Worm (Caenorhabditis elegans) whole organism, L2 larva: ENCODE data around the gene col-152.

Source experiments
- C34F6.9 ChIP-seq: fragments of 150-350 bp; optimal IDR thresholded peaks from 2 replicates; lab custom pipeline; 2014; ENCODE audit warnings: missing biosample characterization, missing genetic modification characterization
- F13H6.1 ChIP-seq: sonication (generic microtip); optimal IDR thresholded peaks from 2 replicates; lab custom pipeline; 2016; ENCODE audit warnings: missing genetic modification characterization, missing compliant biosample characterization
- ZK546.5 ChIP-seq: sonication (generic microtip); optimal IDR thresholded peaks from 2 replicates; lab custom pipeline; 2017; ENCODE audit warnings: missing biosample characterization, missing genetic modification characterization
- aly-2 ChIP-seq: fragments of 150-350 bp; optimal IDR thresholded peaks from 2 replicates; lab custom pipeline; 2014; ENCODE audit warnings: missing biosample characterization, missing genetic modification characterization
- ama-1 ChIP-seq: fragments of 150-350 bp; optimal IDR thresholded peaks from 2 replicates; lab custom pipeline; 2018; ENCODE audit warnings: inconsistent platforms
- blmp-1 ChIP-seq: sonication (generic microtip); optimal IDR thresholded peaks from 2 replicates; lab custom pipeline; 2017; ENCODE audit warnings: missing genetic modification characterization, mild to moderate bottlenecking, missing compliant biosample characterization, antibody characterized with exemption, moderate library complexity; ENCODE audit not compliant: insufficient read depth
- ceh-16 ChIP-seq: fragments of 150-350 bp; optimal IDR thresholded peaks from 2 replicates; lab custom pipeline; 2014; ENCODE audit warnings: missing biosample characterization, missing genetic modification characterization
- ceh-82 ChIP-seq: fragments of 150-350 bp; optimal IDR thresholded peaks from 2 replicates; lab custom pipeline; 2014; ENCODE audit warnings: missing biosample characterization, missing genetic modification characterization
- crh-2 ChIP-seq: sonication (generic microtip); optimal IDR thresholded peaks from 2 replicates; lab custom pipeline; 2017; ENCODE audit warnings: missing biosample characterization, missing genetic modification characterization
- elt-1 ChIP-seq: fragments of 150-350 bp; optimal IDR thresholded peaks from 2 replicates; lab custom pipeline; 2014; ENCODE audit warnings: missing biosample characterization, missing genetic modification characterization
- elt-3 ChIP-seq: sonication (generic microtip); optimal IDR thresholded peaks from 2 replicates; lab custom pipeline; 2017; ENCODE audit warnings: missing biosample characterization, missing genetic modification characterization
- fos-1 ChIP-seq: fragments of 150-350 bp; optimal IDR thresholded peaks from 2 replicates; lab custom pipeline; 2014; ENCODE audit warnings: missing biosample characterization, missing genetic modification characterization
- gmeb-1 ChIP-seq: fragments of 150-350 bp; optimal IDR thresholded peaks from 2 replicates; lab custom pipeline; 2014; ENCODE audit warnings: missing biosample characterization, missing genetic modification characterization
- lin-11 ChIP-seq: fragments of 150-350 bp; sonication (generic microtip); optimal IDR thresholded peaks from 2 replicates; lab custom pipeline; 2014; ENCODE audit warnings: missing biosample characterization, missing genetic modification characterization, inconsistent platforms, mixed read lengths
- lin-13 ChIP-seq: fragments of 150-350 bp; optimal IDR thresholded peaks from 2 replicates; lab custom pipeline; 2014; ENCODE audit warnings: missing biosample characterization, missing genetic modification reagents, missing genetic modification characterization
- lsy-2 ChIP-seq, 2 experiments: fragments of 150-350 bp in 1 of 2; sonication (generic microtip) in 1 of 2; optimal IDR thresholded peaks; 2 replicates each; lab custom pipeline; 2014 to 2017; ENCODE audit warnings: missing biosample characterization in 2 of 2, missing genetic modification characterization in 2 of 2
- mab-5 ChIP-seq: fragments of 150-350 bp; optimal IDR thresholded peaks from 2 replicates; lab custom pipeline; 2014; ENCODE audit warnings: missing biosample characterization, missing genetic modification characterization
- mbf-1 ChIP-seq: sonication (generic microtip); optimal IDR thresholded peaks from 2 replicates; lab custom pipeline; 2017; ENCODE audit warnings: missing biosample characterization, missing genetic modification characterization
- mdl-1 ChIP-seq, 2 experiments: fragments of 150-350 bp in 1 of 2; sonication (generic microtip) in 1 of 2; optimal IDR thresholded peaks; 2 replicates each; lab custom pipeline; 2017; ENCODE audit warnings: missing biosample characterization in 2 of 2, missing genetic modification characterization in 2 of 2
- nhr-10 ChIP-seq: sonication (generic microtip); optimal IDR thresholded peaks from 2 replicates; lab custom pipeline; 2017; ENCODE audit warnings: missing biosample characterization, missing genetic modification characterization
- nhr-11 ChIP-seq: fragments of 150-350 bp; optimal IDR thresholded peaks from 2 replicates; lab custom pipeline; 2014; ENCODE audit warnings: missing biosample characterization, missing genetic modification characterization
- nhr-12 ChIP-seq: fragments of 150-350 bp; optimal IDR thresholded peaks from 2 replicates; lab custom pipeline; 2014; ENCODE audit warnings: missing biosample characterization, missing genetic modification characterization
- nhr-129 ChIP-seq: fragments of 150-350 bp; optimal IDR thresholded peaks from 2 replicates; lab custom pipeline; 2014; ENCODE audit warnings: missing biosample characterization, missing genetic modification characterization
- nhr-21 ChIP-seq: fragments of 150-350 bp; optimal IDR thresholded peaks from 2 replicates; lab custom pipeline; 2014; ENCODE audit warnings: missing biosample characterization, missing genetic modification characterization
- nhr-23 ChIP-seq: fragments of 150-350 bp; optimal IDR thresholded peaks from 2 replicates; lab custom pipeline; 2014; ENCODE audit warnings: missing biosample characterization, missing genetic modification reagents, missing genetic modification characterization
- nhr-237 ChIP-seq: fragments of 150-350 bp; optimal IDR thresholded peaks from 2 replicates; lab custom pipeline; 2014; ENCODE audit warnings: missing biosample characterization, missing genetic modification characterization
- nhr-6 ChIP-seq: fragments of 150-350 bp; optimal IDR thresholded peaks from 2 replicates; lab custom pipeline; 2014; ENCODE audit warnings: missing biosample characterization, missing genetic modification characterization
- nhr-77 ChIP-seq: fragments of 150-350 bp; optimal IDR thresholded peaks from 2 replicates; lab custom pipeline; 2014; ENCODE audit warnings: missing biosample characterization, missing genetic modification characterization
- peb-1 ChIP-seq: fragments of 150-350 bp; optimal IDR thresholded peaks from 2 replicates; lab custom pipeline; 2014; ENCODE audit warnings: missing biosample characterization, missing genetic modification characterization
- sem-4 ChIP-seq: fragments of 150-350 bp; optimal IDR thresholded peaks from 2 replicates; lab custom pipeline; 2014; ENCODE audit warnings: missing biosample characterization, missing genetic modification reagents, missing genetic modification characterization
- skn-1 ChIP-seq: sonication (generic microtip); optimal IDR thresholded peaks from 2 replicates; lab custom pipeline; 2017; ENCODE audit warnings: missing biosample characterization, missing genetic modification characterization
- sma-3 ChIP-seq: sonication (generic microtip); optimal IDR thresholded peaks from 2 replicates; lab custom pipeline; 2016; ENCODE audit warnings: missing genetic modification reagents, missing genetic modification characterization, missing compliant biosample characterization
- sma-9 ChIP-seq, 2 experiments: fragments of 150-350 bp in 1 of 2; sonication (generic microtip) in 1 of 2; optimal IDR thresholded peaks; 2 replicates each; lab custom pipeline; 2014 to 2016; ENCODE audit warnings: missing genetic modification characterization in 2 of 2, mild to moderate bottlenecking in 1 of 2, missing biosample characterization in 1 of 2, missing compliant biosample characterization in 1 of 2, missing genetic modification reagents in 1 of 2, moderate library complexity in 1 of 2
- snpc-4 ChIP-seq: fragments of 150-350 bp; optimal IDR thresholded peaks from 2 replicates; lab custom pipeline; 2014; ENCODE audit warnings: missing biosample characterization, missing genetic modification characterization
- unc-39 ChIP-seq: fragments of 150-350 bp; optimal IDR thresholded peaks from 2 replicates; lab custom pipeline; 2014; ENCODE audit warnings: missing biosample characterization, missing genetic modification characterization
- unc-55 ChIP-seq: fragments of 150-350 bp; sonication (generic microtip); optimal IDR thresholded peaks from 3 replicates; lab custom pipeline; 2014; ENCODE audit warnings: missing biosample characterization, missing genetic modification reagents, missing genetic modification characterization
- unc-62 ChIP-seq: fragments of 150-350 bp; optimal IDR thresholded peaks from 2 replicates; lab custom pipeline; 2014; ENCODE audit warnings: missing biosample characterization, missing genetic modification reagents, missing genetic modification characterization
- ztf-1 ChIP-seq: fragments of 200-800 bp; sonication (Bioruptor generic); conservative IDR thresholded peaks from 2 replicates; pipeline ENCODE4 v1.3.6; 2022; ENCODE audit warnings: missing genetic modification characterization, missing compliant biosample characterization
- ztf-11 ChIP-seq: sonication (generic microtip); optimal IDR thresholded peaks from 2 replicates; lab custom pipeline; 2017; ENCODE audit warnings: missing biosample characterization, missing genetic modification characterization
- ztf-4 ChIP-seq: fragments of 150-350 bp; optimal IDR thresholded peaks from 2 replicates; lab custom pipeline; 2014; ENCODE audit warnings: missing biosample characterization, missing genetic modification characterization

The col-152 gene

DNA sequence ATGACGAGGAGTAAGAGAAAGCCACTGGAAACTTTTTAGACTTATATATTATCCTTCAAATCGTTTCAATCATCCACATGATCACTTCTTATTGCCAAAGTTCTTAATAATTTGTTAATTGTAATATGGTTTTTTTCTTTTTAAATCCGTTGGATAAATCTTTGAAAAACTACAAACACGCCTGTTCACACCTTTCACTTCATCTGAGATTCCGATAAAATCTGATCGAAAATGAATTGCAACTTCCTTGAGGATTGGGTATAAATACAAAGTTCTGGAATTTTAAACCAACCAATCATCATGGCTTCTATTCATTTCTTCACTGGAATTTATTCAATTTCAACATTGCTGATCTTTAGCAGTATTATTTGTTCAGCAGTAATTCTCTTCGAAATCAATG, at the start of gene col-152:
Gene col-152, plus strand, starts transcription at position 301 of the 400 bp plus-strand sequence.
- TF ChIP-seq sma-3 (GFP tag; lab: Kevin White, UChicago) (no peak), nhr-12 (tag; lab: Kevin White, UChicago) (no peak), lin-11 (no peak), sem-4 (tag; lab: Kevin White, UChicago) (no peak), nhr-77 (tag; lab: Kevin White, UChicago) (no peak), peb-1 (tag; lab: Kevin White, UChicago) (no peak), nhr-129 (tag; lab: Kevin White, UChicago) (no peak), unc-55 (GFP tag; lab: Kevin White, UChicago) (no peak)

DNA sequence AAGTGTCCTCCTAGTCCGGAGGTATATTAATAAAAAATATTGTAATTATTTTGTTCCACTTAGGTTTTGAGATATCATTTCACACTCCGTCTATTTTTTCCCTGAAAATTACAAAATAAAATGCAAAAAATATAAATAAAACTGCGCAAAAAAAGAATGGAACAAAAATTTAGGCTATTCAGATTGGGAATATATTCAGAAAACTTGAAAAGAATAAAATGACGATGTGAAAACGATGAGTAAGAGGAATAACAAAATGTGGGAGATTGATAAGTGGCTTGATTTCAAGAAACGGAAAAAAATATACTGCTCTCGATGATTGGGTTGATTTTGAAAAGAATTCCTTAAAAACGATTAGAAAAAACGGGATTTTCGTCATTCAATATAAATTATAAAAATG, 46.5 kb upstream of the col-152 start, which contains the start of gene dmsr-8:
Gene dmsr-8, minus strand, starts transcription at position 101 of the 400 bp plus-strand sequence.
- TF ChIP-seq snpc-4 (tag; lab: Kevin White, UChicago): no peak
- no peak for TF ChIP-seq C34F6.9 (tag; lab: Kevin White, UChicago)
- no peak for TF ChIP-seq unc-39 (tag; lab: Kevin White, UChicago)
- no peak for TF ChIP-seq lin-11
- TF ChIP-seq nhr-23: no peak

DNA sequence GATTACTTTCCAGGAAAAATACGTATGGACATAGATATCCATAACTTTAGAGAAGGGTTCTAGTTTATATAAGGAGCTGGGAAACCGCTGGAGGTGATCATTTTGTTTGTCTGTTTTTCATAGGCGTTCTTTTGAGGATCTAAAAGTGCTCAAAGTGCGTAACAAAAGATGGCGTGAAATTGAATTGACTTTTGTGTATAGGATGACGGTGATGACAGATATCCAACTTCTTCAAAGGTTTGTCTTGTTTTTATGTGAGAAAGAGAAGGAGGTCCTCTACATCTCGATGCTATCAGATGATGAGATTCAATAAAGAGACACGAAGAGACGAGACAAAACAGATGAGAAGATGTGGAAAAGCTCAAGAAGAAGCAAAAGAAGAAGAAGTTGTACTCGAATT, 44.0 kb upstream of the col-152 start:
- no peak for TF ChIP-seq ztf-4 (tag; lab: Kevin White, UChicago)
- TF ChIP-seq lin-11: no peak
- no peak for TF ChIP-seq elt-3 (tag; lab: Kevin White, UChicago)
- no peak for TF ChIP-seq gmeb-1 (tag; lab: Kevin White, UChicago)

DNA sequence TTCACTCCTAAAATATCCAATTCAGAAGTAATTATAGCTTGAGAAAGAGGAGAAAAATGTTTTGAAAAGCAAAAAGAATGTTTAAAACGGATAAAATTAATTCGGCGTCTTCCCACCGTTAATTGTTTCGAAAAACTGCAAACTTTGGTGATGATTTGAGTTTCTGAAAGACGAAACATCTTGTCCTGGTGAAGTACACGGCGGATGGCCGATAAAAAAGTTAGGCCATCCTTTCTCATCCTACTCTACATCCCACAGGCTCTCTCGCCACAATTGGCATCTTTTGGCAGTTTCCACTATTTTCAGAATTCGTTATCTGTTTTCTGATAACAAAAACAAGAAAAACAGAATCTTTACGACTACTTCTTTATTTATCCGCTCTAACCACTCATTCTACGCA, 34.8 kb upstream of the col-152 start, which contains the start of the genes C35A5.8 and hda-11:
Gene C35A5.8, minus strand, starts transcription at position 7 of the 400 bp plus-strand sequence.
Gene hda-11, plus strand, starts transcription at position 283 of the 400 bp plus-strand sequence.
- TF ChIP-seq mbf-1 (tag; lab: Kevin White, UChicago) (no peak), mab-5 (tag; lab: Kevin White, UChicago) (no peak), lsy-2 (tag; optimal IDR thresholded peaks at IDR 0.05; lab: Kevin White, UChicago) (peak; percentile 65 to 75), elt-3 (tag; lab: Kevin White, UChicago) (no peak), ceh-16 (tag; lab: Kevin White, UChicago) (no peak), nhr-21 (peak; percentile 30), blmp-1 (peak; percentile 10), sma-3 (GFP tag; lab: Kevin White, UChicago) (peak; percentile 62), nhr-11 (tag; lab: Kevin White, UChicago) (no peak), ama-1 (lab: Kevin White, UChicago) (no peak), ZK546.5 (no peak), fos-1 (peak; percentile 44), F13H6.1 (tag; lab: Kevin White, UChicago) (peak; percentile 73), nhr-6 (tag; lab: Kevin White, UChicago) (peak; percentile 41), nhr-12 (tag; lab: Kevin White, UChicago) (no peak), nhr-129 (tag; lab: Kevin White, UChicago) (peak; percentile 62), skn-1 (tag; lab: Kevin White, UChicago) (no peak), nhr-10 (no peak), unc-39 (tag; lab: Kevin White, UChicago) (no peak), lin-13 (GFP tag; lab: Kevin White, UChicago) (no peak), peb-1 (tag; lab: Kevin White, UChicago) (no peak), aly-2 (tag; lab: Kevin White, UChicago) (no peak), nhr-237 (tag; lab: Kevin White, UChicago) (no peak), ztf-1 (GFP tag; lab: Robert Waterston, UW) (no peak), ztf-11 (tag; lab: Kevin White, UChicago) (no peak), gmeb-1 (tag; lab: Kevin White, UChicago) (peak; percentile 76), sma-9 (GFP tag; optimal IDR thresholded peaks at IDR 0.05; lab: Kevin White, UChicago) (peak; percentile 86), sma-9 (tag; optimal IDR thresholded peaks at IDR 0.05; lab: Kevin White, UChicago) (no peak), nhr-77 (tag; lab: Kevin White, UChicago) (no peak), mdl-1 (tag; optimal IDR thresholded peaks at IDR 0.05; lab: Kevin White, UChicago) (no peak), unc-62 (GFP tag; lab: Kevin White, UChicago) (no peak), elt-1 (tag; lab: Kevin White, UChicago) (no peak), ceh-82 (tag; lab: Kevin White, UChicago) (no peak), snpc-4 (tag; lab: Kevin White, UChicago) (peak; percentile 14), C34F6.9 (tag; lab: Kevin White, UChicago) (peak; percentile 69), unc-55 (GFP tag; lab: Kevin White, UChicago) (peak; percentile 77), sem-4 (tag; lab: Kevin White, UChicago) (peak; percentile 34), crh-2 (tag; lab: Kevin White, UChicago) (peak; percentile 64)
- TF ChIP-seq, all 48 proteins: peak for 15
